Worm (Caenorhabditis elegans) whole organism, mixed stage, embryonic: ENCODE results near the gene F45E1.2.

Source experiments
- M03D4.4 ChIP-seq: sonication (generic microtip); optimal IDR thresholded peaks from 2 replicates; lab custom pipeline; 2017; ENCODE audit warnings: mild to moderate bottlenecking, missing genetic modification characterization, missing compliant biosample characterization
- bed-3 ChIP-seq: fragments of 200-800 bp; sonication (Bioruptor generic); optimal IDR thresholded peaks from 3 replicates; lab custom pipeline; 2018; ENCODE audit warnings: mild to moderate bottlenecking, missing genetic modification characterization, moderate library complexity, missing compliant biosample characterization
- blmp-1 ChIP-seq: fragments of 150-350 bp; optimal IDR thresholded peaks from 2 replicates; lab custom pipeline; 2014; ENCODE audit warnings: missing biosample characterization, missing genetic modification characterization
- ceh-39 ChIP-seq: fragments of 150-350 bp; optimal IDR thresholded peaks from 2 replicates; lab custom pipeline; 2014; ENCODE audit warnings: missing biosample characterization, missing genetic modification characterization
- ceh-43 ChIP-seq: fragments of 200-800 bp; sonication (Bioruptor generic); optimal IDR thresholded peaks from 2 replicates; lab custom pipeline; 2018; ENCODE audit warnings: mild to moderate bottlenecking, missing genetic modification characterization, moderate library complexity, missing compliant biosample characterization
- ceh-83 ChIP-seq: fragments of 200-800 bp; sonication (Bioruptor generic); optimal IDR thresholded peaks from 2 replicates; lab custom pipeline; 2018; ENCODE audit warnings: mild to moderate bottlenecking, missing genetic modification characterization, missing compliant biosample characterization
- ces-1 ChIP-seq: fragments of 150-350 bp; optimal IDR thresholded peaks from 2 replicates; lab custom pipeline; 2014; ENCODE audit warnings: missing biosample characterization, missing genetic modification reagents, missing genetic modification characterization
- cnd-1 ChIP-seq: fragments of 200-800 bp; sonication (Bioruptor generic); optimal IDR thresholded peaks from 2 replicates; lab custom pipeline; 2018; ENCODE audit warnings: mild to moderate bottlenecking, missing genetic modification characterization, missing compliant biosample characterization
- drap-1 ChIP-seq: fragments of 200-800 bp; sonication (Bioruptor generic); optimal IDR thresholded peaks from 3 replicates; lab custom pipeline; 2018; ENCODE audit warnings: mild to moderate bottlenecking, missing genetic modification characterization, missing compliant biosample characterization
- elt-1 ChIP-seq: sonication (generic microtip); optimal IDR thresholded peaks from 2 replicates; lab custom pipeline; 2017; ENCODE audit warnings: missing genetic modification characterization, mild to moderate bottlenecking, missing compliant biosample characterization, antibody characterized with exemption, moderate library complexity, borderline replicate concordance; ENCODE audit not compliant: insufficient read depth
- elt-3 ChIP-seq: fragments of 150-350 bp; optimal IDR thresholded peaks from 2 replicates; lab custom pipeline; 2014; ENCODE audit warnings: missing biosample characterization, missing genetic modification characterization
- flh-1 ChIP-seq: fragments of 200-800 bp; sonication (Bioruptor generic); optimal IDR thresholded peaks from 2 replicates; lab custom pipeline; 2018; ENCODE audit warnings: mild to moderate bottlenecking, missing genetic modification characterization, moderate library complexity, missing compliant biosample characterization
- ham-2 ChIP-seq: fragments of 200-800 bp; sonication (Bioruptor generic); optimal IDR thresholded peaks from 2 replicates; lab custom pipeline; 2018; ENCODE audit warnings: mild to moderate bottlenecking, missing genetic modification characterization, missing compliant biosample characterization
- hlh-1 ChIP-seq: fragments of 150-350 bp; optimal IDR thresholded peaks from 2 replicates; lab custom pipeline; 2014; ENCODE audit warnings: missing biosample characterization, missing genetic modification reagents, missing genetic modification characterization
- lin-13 ChIP-seq: fragments of 150-350 bp; optimal IDR thresholded peaks from 2 replicates; lab custom pipeline; 2014; ENCODE audit warnings: missing biosample characterization, missing genetic modification characterization
- lin-32 ChIP-seq: fragments of 200-800 bp; sonication (Bioruptor generic); optimal IDR thresholded peaks from 2 replicates; lab custom pipeline; 2018; ENCODE audit warnings: mild to moderate bottlenecking, missing genetic modification characterization, missing compliant biosample characterization
- lsy-2 ChIP-seq: fragments of 150-350 bp; optimal IDR thresholded peaks from 2 replicates; lab custom pipeline; 2014; ENCODE audit warnings: missing biosample characterization, missing genetic modification characterization
- mab-5 ChIP-seq: fragments of 150-350 bp; optimal IDR thresholded peaks from 2 replicates; lab custom pipeline; 2014; ENCODE audit warnings: missing biosample characterization, missing genetic modification characterization
- mep-1 ChIP-seq: fragments of 150-350 bp; optimal IDR thresholded peaks from 2 replicates; lab custom pipeline; 2017; ENCODE audit warnings: missing biosample characterization, missing genetic modification reagents, missing genetic modification characterization, inconsistent platforms
- mls-2 ChIP-seq: sonication (generic microtip); optimal IDR thresholded peaks from 2 replicates; lab custom pipeline; 2016; ENCODE audit warnings: mild to moderate bottlenecking, missing genetic modification characterization, moderate library complexity, missing compliant biosample characterization
- nhr-12 ChIP-seq: fragments of 150-350 bp; optimal IDR thresholded peaks from 2 replicates; lab custom pipeline; 2014; ENCODE audit warnings: missing biosample characterization, missing genetic modification characterization
- nhr-2 ChIP-seq: fragments of 150-350 bp; optimal IDR thresholded peaks from 2 replicates; lab custom pipeline; 2014; ENCODE audit warnings: missing biosample characterization, missing genetic modification characterization
- nhr-237 ChIP-seq: fragments of 150-350 bp; optimal IDR thresholded peaks from 2 replicates; lab custom pipeline; 2014; ENCODE audit warnings: missing biosample characterization, missing genetic modification characterization
- nhr-28 ChIP-seq: fragments of 150-350 bp; optimal IDR thresholded peaks from 2 replicates; lab custom pipeline; 2014; ENCODE audit warnings: missing biosample characterization, missing genetic modification characterization
- nhr-76 ChIP-seq: sonication (generic microtip); optimal IDR thresholded peaks from 2 replicates; lab custom pipeline; 2017; ENCODE audit warnings: missing biosample characterization, missing genetic modification characterization
- pha-4 ChIP-seq: fragments of 150-350 bp; optimal IDR thresholded peaks from 2 replicates; lab custom pipeline; 2018; ENCODE audit warnings: missing biosample characterization, missing genetic modification reagents, missing genetic modification characterization
- sem-2 ChIP-seq: fragments of 200-800 bp; sonication (Bioruptor generic); optimal IDR thresholded peaks from 2 replicates; lab custom pipeline; 2018; ENCODE audit warnings: mild to moderate bottlenecking, missing genetic modification characterization, missing compliant biosample characterization
- snpc-4 ChIP-seq: fragments of 150-350 bp; optimal IDR thresholded peaks from 2 replicates; lab custom pipeline; 2014; ENCODE audit warnings: missing biosample characterization, missing genetic modification characterization
- sptf-1 ChIP-seq: sonication (generic microtip); optimal IDR thresholded peaks from 2 replicates; lab custom pipeline; 2017; ENCODE audit warnings: mild to moderate bottlenecking, missing genetic modification characterization, moderate library complexity, missing compliant biosample characterization
- tbx-8 ChIP-seq: fragments of 200-800 bp; sonication (Bioruptor generic); optimal IDR thresholded peaks from 2 replicates; lab custom pipeline; 2018; ENCODE audit warnings: mild to moderate bottlenecking, missing genetic modification characterization, moderate library complexity, missing compliant biosample characterization
- unc-120 ChIP-seq: sonication (generic microtip); optimal IDR thresholded peaks from 2 replicates; lab custom pipeline; 2017; ENCODE audit warnings: missing genetic modification characterization, missing compliant biosample characterization; ENCODE audit not compliant: poor library complexity, severe bottlenecking
- unc-39 ChIP-seq: fragments of 150-350 bp; optimal IDR thresholded peaks from 2 replicates; lab custom pipeline; 2014; ENCODE audit warnings: missing biosample characterization, missing genetic modification characterization
- unc-62 ChIP-seq: fragments of 150-350 bp; optimal IDR thresholded peaks from 2 replicates; lab custom pipeline; 2014; ENCODE audit warnings: missing biosample characterization, missing genetic modification reagents, missing genetic modification characterization
- zip-8 ChIP-seq: fragments of 150-350 bp; optimal IDR thresholded peaks from 2 replicates; lab custom pipeline; 2014; ENCODE audit warnings: missing biosample characterization, missing genetic modification characterization
- ztf-11 ChIP-seq: fragments of 150-350 bp; optimal IDR thresholded peaks from 2 replicates; lab custom pipeline; 2014; ENCODE audit warnings: missing biosample characterization, missing genetic modification characterization

The F45E1.2 gene

ce11 chrX:8029080-8029479 lies 25.5 kb downstream of the F45E1.2 start, which contains the start of gene C34D10.1 (continued):
- TF ChIP-seq nhr-237 (peak; percentile 55), lin-32 (GFP tag; lab: Kevin White, UChicago) (no peak), snpc-4 (tag; lab: Kevin White, UChicago) (no peak), mep-1 (tag; lab: Kevin White, UChicago) (peak; percentile 78)
- TF ChIP-seq, all 35 proteins: peak for 10

DNA sequence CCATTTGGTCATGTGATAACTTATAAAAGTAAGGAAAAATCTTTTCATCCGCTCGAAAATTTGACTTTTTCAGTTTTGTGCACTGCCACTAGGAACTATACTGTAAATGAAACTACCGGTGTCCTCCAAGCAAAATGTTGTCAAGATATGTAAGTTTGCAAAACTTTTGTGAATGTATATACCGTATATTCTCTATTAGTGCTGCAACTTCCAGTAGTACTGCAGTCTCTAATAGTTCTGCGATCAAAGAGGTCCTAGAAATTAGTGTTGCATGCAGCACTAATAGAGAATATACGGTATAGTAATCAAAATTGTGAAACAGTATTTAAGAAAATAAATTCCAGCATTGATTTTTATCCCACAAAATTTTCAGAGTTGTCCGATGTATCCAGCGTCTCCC lies 26.5 kb downstream of the F45E1.2 start:
- TF ChIP-seq unc-62 (GFP tag; lab: Kevin White, UChicago), result no peak

- TF ChIP-seq ceh-83 (peak; percentile 80), flh-1 (no peak), snpc-4 (tag; lab: Kevin White, UChicago) (no peak), unc-39 (tag; lab: Kevin White, UChicago) (no peak), nhr-12 (peak; percentile 54), lsy-2 (peak; percentile 87), M03D4.4 (tag; lab: Kevin White, UChicago) (peak; percentile 44), ces-1 (GFP tag; lab: Kevin White, UChicago) (peak; percentile 99), nhr-237 (peak; percentile 99), ham-2 (no peak), sem-2 (GFP tag; lab: Kevin White, UChicago) (peak; percentile 55), sptf-1 (peak; percentile 59), lin-32 (GFP tag; lab: Kevin White, UChicago) (no peak), mep-1 (tag; lab: Kevin White, UChicago) (peak; percentile 80), elt-1 (peak; percentile 45), elt-3 (tag; lab: Kevin White, UChicago) (peak; percentile 64), cnd-1 (peak; percentile 21), mls-2 (tag; lab: Kevin White, UChicago) (peak; percentile 41), unc-120 (tag; lab: Kevin White, UChicago) (peak; percentile 81), unc-62 (GFP tag; lab: Kevin White, UChicago) (peak; percentile 75), lin-13 (tag; lab: Kevin White, UChicago) (peak; percentile 60), pha-4 (tag; lab: Kevin White, UChicago) (peak; percentile 80), ceh-43 (GFP tag; lab: Kevin White, UChicago) (no peak), hlh-1 (peak; percentile 77), nhr-76 (tag; lab: Kevin White, UChicago) (no peak), blmp-1 (tag; lab: Kevin White, UChicago) (no peak), ceh-39 (tag; lab: Kevin White, UChicago) (peak; percentile 94), ztf-11 (tag; lab: Kevin White, UChicago) (peak; percentile 89), nhr-2 (tag; lab: Kevin White, UChicago) (peak; percentile 34), zip-8 (tag; lab: Kevin White, UChicago) (peak; percentile 10), nhr-28 (tag; lab: Kevin White, UChicago) (no peak), bed-3 (GFP tag; lab: Kevin White, UChicago) (peak; percentile 5), tbx-8 (GFP tag; lab: Kevin White, UChicago) (peak; percentile 53), drap-1 (GFP tag; lab: Kevin White, UChicago) (peak; percentile 87), mab-5 (tag; lab: Kevin White, UChicago) (peak; percentile 96)
These were observed 32.8 kb downstream of the F45E1.2 start for ce11 chrX:8036219-8036883.

ce11 chrX:8037365-8037764 lies 33.8 kb downstream of the F45E1.2 start:
- TF ChIP-seq nhr-28 (tag; lab: Kevin White, UChicago) (no peak), blmp-1 (tag; lab: Kevin White, UChicago) (no peak), elt-3 (tag; lab: Kevin White, UChicago) (no peak), unc-39 (tag; lab: Kevin White, UChicago) (no peak), nhr-76 (tag; lab: Kevin White, UChicago) (no peak)
